Worm (Caenorhabditis elegans): Measurements from ENCODE around the gene C47G2.3.

ce11 chrII:11290109-11290784 lies at the start of gene C47G2.3:
- TF ChIP-seq ces-1 (GFP tag; optimal IDR thresholded peaks at IDR 0.05) (no peak), ztf-11 (tag; optimal IDR thresholded peaks at IDR 0.05) (no peak), nhr-237 (tag; optimal IDR thresholded peaks at IDR 0.05) (no peak), mab-5 (tag; optimal IDR thresholded peaks at IDR 0.05) (no peak), pha-4 (tag; optimal IDR thresholded peaks at IDR 0.05) (no peak), ham-2 (GFP tag; optimal IDR thresholded peaks at IDR 0.05) (no peak), lin-13 (tag; optimal IDR thresholded peaks at IDR 0.05) (no peak)

All from whole organism, mixed stage, embryonic.